Worm (Caenorhabditis elegans): ENCODE results near the gene F36H12.5.
"Not testable (repeated sequence)": the region's sequence is repeated elsewhere in the genome, so short reads cannot be mapped to it uniquely, and the experiment has no call there.

The F36H12.5 gene

ce11 chrIV:5303030-5303429 lies 36.5 kb downstream of the F36H12.5 start, which contains the start of gene ZK354.7:
Gene ZK354.7 (minus strand): TSS chrIV:5303130.
- TF ChIP-seq nhr-12 (tag; optimal IDR thresholded peaks at IDR 0.05) = no peak
- no peak for TF ChIP-seq elt-1 (tag; optimal IDR thresholded peaks at IDR 0.05)
- no peak for TF ChIP-seq nfya-1 (tag; optimal IDR thresholded peaks at IDR 0.05; ENCODE audit: insufficient read depth)
- no peak for TF ChIP-seq nhr-77 (tag; optimal IDR thresholded peaks at IDR 0.05)
- TF ChIP-seq aly-2 (tag; optimal IDR thresholded peaks at IDR 0.05) = no peak
- no peak for TF ChIP-seq daf-12 (tag; optimal IDR thresholded peaks at IDR 0.05)
- no peak for TF ChIP-seq tbx-2 (tag; optimal IDR thresholded peaks at IDR 0.05)
- TF ChIP-seq ceh-9 (tag; optimal IDR thresholded peaks at IDR 0.05) = no peak
- no peak for TF ChIP-seq zag-1 (tag; optimal IDR thresholded peaks at IDR 0.05)
- TF ChIP-seq eor-1 (tag; optimal IDR thresholded peaks at IDR 0.05) = no peak
- TF ChIP-seq nhr-28 (tag; optimal IDR thresholded peaks at IDR 0.05) = no peak

DNA sequence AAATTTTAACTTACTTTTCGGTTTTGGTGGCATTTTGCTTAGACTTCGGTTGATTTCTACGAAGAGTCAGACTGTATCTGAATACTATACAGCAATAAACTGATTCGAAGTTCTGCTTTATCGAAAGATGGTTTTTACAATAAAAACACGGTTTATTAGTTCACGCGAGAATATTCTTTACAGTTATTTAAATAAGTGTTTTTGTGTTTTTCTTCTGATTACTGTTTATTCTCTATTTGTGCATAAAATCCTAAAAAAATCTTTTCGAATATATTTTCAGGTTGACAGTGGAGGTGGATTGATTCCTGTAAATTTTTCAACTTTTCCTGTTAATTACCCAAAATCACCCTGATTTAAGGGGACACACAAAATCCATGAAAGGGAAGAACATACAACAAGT lies 39.5 kb downstream of the F36H12.5 start, which contains the start of gene ZK354.8:
TSS of gene ZK354.8 (minus strand) at position 101 of the 400 bp plus-strand sequence.
- no peak for TF ChIP-seq egl-5 (tag; optimal IDR thresholded peaks at IDR 0.05)
- no peak for TF ChIP-seq nhr-43 (tag; optimal IDR thresholded peaks at IDR 0.05; ENCODE audit: poor library complexity, severe bottlenecking)
- TF ChIP-seq elt-1 (tag; optimal IDR thresholded peaks at IDR 0.05) = no peak
- no peak for TF ChIP-seq nhr-237 (tag; optimal IDR thresholded peaks at IDR 0.05)
- no peak for TF ChIP-seq ceh-82 (tag; optimal IDR thresholded peaks at IDR 0.05)
- TF ChIP-seq ama-1 (optimal IDR thresholded peaks at IDR 0.05) = no peak
- no peak for TF ChIP-seq nhr-12 (tag; optimal IDR thresholded peaks at IDR 0.05)
- no peak for TF ChIP-seq aly-2 (tag; optimal IDR thresholded peaks at IDR 0.05)
- no peak for TF ChIP-seq fkh-2 (tag; optimal IDR thresholded peaks at IDR 0.05)
- no peak for TF ChIP-seq ztf-11 (tag; optimal IDR thresholded peaks at IDR 0.05)
- TF ChIP-seq nhr-11 (tag; optimal IDR thresholded peaks at IDR 0.05) = no peak
- TF ChIP-seq sea-2 (GFP tag; optimal IDR thresholded peaks at IDR 0.05) = no peak
- no peak for TF ChIP-seq mdl-1 (tag; optimal IDR thresholded peaks at IDR 0.05)
- TF ChIP-seq lsy-12 (tag; optimal IDR thresholded peaks at IDR 0.05) = no peak

DNA sequence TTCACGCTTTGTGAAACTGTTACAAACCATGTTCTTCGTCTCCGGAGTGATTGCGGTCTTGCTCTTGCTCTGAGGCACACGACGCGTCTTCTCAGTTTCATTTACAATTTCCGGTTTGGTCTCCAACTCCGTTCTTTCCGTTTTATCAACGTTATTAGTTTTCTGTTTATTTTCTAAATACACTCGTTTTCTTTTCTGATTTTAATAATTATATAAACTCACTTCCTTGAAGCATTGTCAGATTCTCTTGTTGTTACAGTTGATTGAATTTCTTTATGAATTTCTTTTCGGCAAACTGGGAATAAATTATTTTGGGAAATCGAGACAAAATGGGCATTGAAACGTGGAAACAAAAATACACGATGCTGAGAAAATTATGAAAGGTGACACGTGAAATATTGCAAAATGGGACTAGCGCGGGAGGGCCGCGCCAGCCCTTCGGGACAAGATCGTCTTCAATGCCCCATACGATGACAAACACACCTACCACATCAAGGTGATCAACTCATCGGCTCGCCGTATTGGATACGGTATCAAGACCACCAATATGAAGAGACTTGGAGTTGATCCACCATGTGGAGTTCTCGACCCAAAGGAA lies 41.6 kb downstream of the F36H12.5 start, which contains the start of the genes ZK354.9 and msp-58:
TSS of gene ZK354.9 (minus strand) at position 101 of the 598 bp plus-strand sequence.
TSS of gene msp-58 (plus strand) at position 548 of the 598 bp plus-strand sequence.
- not testable (repeated sequence) for TF ChIP-seq sea-2 (GFP tag; optimal IDR thresholded peaks at IDR 0.05); ceh-28 (tag; optimal IDR thresholded peaks at IDR 0.05); elt-2 (tag; optimal IDR thresholded peaks at IDR 0.05)

ce11 chrIV:5309742-5310141 lies 43.2 kb downstream of the F36H12.5 start, which contains the start of gene ZK354.3:
Gene ZK354.3 (plus strand): TSS chrIV:5310042.
- TF ChIP-seq lsy-12 (tag; optimal IDR thresholded peaks at IDR 0.05) (no peak), mdl-1 (tag; optimal IDR thresholded peaks at IDR 0.05) (no peak), nhr-76 (tag; optimal IDR thresholded peaks at IDR 0.05) (no peak), elt-2 (tag; optimal IDR thresholded peaks at IDR 0.05) (no peak), ceh-82 (tag; optimal IDR thresholded peaks at IDR 0.05) (no peak), hmg-11 (tag; optimal IDR thresholded peaks at IDR 0.05) (no peak), fos-1 (tag; optimal IDR thresholded peaks at IDR 0.05) (no peak)

DNA sequence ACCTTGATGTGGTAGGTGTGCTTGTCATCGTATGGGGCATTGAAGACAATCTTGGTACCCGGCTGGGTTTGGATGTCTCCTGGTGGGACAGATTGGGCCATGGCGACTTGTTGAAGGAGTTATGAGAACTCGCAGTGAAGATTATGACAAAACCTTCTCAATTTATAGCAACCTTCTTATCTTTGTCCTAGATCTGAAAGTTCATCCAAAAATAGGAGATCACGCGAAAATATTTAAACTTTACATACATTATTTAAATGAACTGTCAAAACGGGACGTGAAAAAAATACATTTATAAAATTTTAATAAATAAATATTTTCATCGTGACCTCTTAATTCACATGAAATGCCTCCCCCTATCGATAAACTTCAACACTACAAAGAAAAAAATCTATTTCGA lies 46.4 kb downstream of the F36H12.5 start, which contains the start of the genes msp-59 and ZK354.2:
TSS of gene msp-59 (minus strand) at position 101 of the 400 bp plus-strand sequence.
TSS of gene ZK354.2 (plus strand) at position 395 of the 400 bp plus-strand sequence.
- TF ChIP-seq lin-15B, ztf-11, fkh-2 (tag; optimal IDR thresholded peaks at IDR 0.05): not testable (repeated sequence)

- not testable (repeated sequence) for TF ChIP-seq lin-15B (tag; optimal IDR thresholded peaks at IDR 0.05); ama-1 (optimal IDR thresholded peaks at IDR 0.05); eor-1 (tag; optimal IDR thresholded peaks at IDR 0.05)
Measured at ce11 chrIV:5316223-5316622, 49.6 kb downstream of the F36H12.5 start, which contains the start of gene msp-65. Gene msp-65 (plus strand): TSS chrIV:5316523.

- no peak for TF ChIP-seq nhr-12 (tag; optimal IDR thresholded peaks at IDR 0.05)
- no peak for TF ChIP-seq aly-2 (tag; optimal IDR thresholded peaks at IDR 0.05)
- TF ChIP-seq nhr-28 (tag; optimal IDR thresholded peaks at IDR 0.05) = no peak
- TF ChIP-seq nhr-25 (tag; optimal IDR thresholded peaks at IDR 0.05) = peak; percentile 35
- TF ChIP-seq ZK546.5 (tag; optimal IDR thresholded peaks at IDR 0.05) = no peak
- TF ChIP-seq unc-62 (GFP tag; optimal IDR thresholded peaks at IDR 0.05) = no peak
- TF ChIP-seq pha-4 (tag; optimal IDR thresholded peaks at IDR 0.05) = no peak
- no peak for TF ChIP-seq daf-12 (tag; optimal IDR thresholded peaks at IDR 0.05)
- TF ChIP-seq ztf-4 (tag; optimal IDR thresholded peaks at IDR 0.05) = no peak
- TF ChIP-seq ceh-9 (tag; optimal IDR thresholded peaks at IDR 0.05) = no peak
- no peak for TF ChIP-seq tbx-2 (tag; optimal IDR thresholded peaks at IDR 0.05)
- TF ChIP-seq pqm-1 (tag; optimal IDR thresholded peaks at IDR 0.05) = no peak
- TF ChIP-seq fos-1 (tag; optimal IDR thresholded peaks at IDR 0.05) = peak; percentile 7
- no peak for TF ChIP-seq fkh-10 (GFP tag; optimal IDR thresholded peaks at IDR 0.05)
- TF ChIP-seq jun-1 (tag; optimal IDR thresholded peaks at IDR 0.05) = no peak
- TF ChIP-seq snpc-4 (tag; optimal IDR thresholded peaks at IDR 0.05) = peak; percentile 95
- no peak for TF ChIP-seq lin-15B (tag; optimal IDR thresholded peaks at IDR 0.05)
- TF ChIP-seq lsy-12 (tag; optimal IDR thresholded peaks at IDR 0.05) = no peak
- TF ChIP-seq zag-1 (tag; optimal IDR thresholded peaks at IDR 0.05) = no peak
- TF ChIP-seq elt-1 (tag; optimal IDR thresholded peaks at IDR 0.05) = no peak
- TF ChIP-seq R02D3.7 (tag; optimal IDR thresholded peaks at IDR 0.05) = no peak
Measured at ce11 chrIV:5317106-5317505, 50.5 kb downstream of the F36H12.5 start.
